Worm (Caenorhabditis elegans): ENCODE data around the gene R05H5.3.

The R05H5.3 gene

DNA sequence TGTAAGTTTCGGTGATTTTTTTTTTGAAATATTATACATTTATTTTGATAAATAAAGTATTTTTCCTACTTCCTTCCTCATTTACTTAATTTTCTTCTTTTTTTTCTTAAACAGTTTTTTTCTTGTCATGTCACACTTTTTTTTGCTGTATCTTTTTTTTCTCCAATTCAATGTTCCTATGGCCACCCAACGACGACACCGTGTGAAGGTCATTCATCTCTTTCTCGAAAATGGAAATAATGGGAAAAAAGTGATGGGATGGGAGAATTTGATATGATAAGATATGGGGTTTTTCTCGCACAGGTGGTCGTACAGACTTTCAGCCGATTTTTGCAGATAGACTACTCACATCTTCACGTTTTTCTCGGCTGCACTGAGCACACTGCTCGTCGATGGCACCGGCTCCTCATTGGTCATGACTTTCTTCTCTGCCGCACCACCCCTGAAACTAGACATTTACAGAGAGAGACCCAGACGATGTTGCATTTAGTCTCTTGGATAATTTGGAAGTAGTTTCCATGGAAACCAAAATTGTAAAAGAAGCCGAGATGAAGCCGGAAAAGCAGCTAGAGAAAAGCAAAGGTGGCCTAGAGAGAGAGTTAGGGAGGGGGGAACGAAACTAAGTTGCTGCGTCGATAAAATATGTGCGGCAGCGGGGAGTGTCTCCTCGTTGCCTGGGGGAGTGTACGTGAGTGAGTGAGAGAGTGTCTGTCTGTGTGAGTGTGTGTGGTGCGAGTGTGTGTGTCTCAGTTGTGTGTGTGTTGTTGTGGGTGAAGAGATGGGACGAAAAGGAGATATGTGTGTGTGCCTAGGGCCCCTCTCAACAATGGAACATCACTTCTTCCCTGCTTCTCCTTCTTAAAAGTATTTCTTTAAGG, 28.3 kb upstream of the R05H5.3 start, which contains the start of gene daf-19 (continued):
- no peak for TF ChIP-seq ets-5 (GFP tag; IDR thresholded peaks at IDR 0.05)
- no peak for TF ChIP-seq sup-37 (GFP tag; optimal IDR thresholded peaks at IDR 0.05)
- TF ChIP-seq ces-1 (GFP tag; optimal IDR thresholded peaks at IDR 0.05), result no peak
- TF ChIP-seq nhr-28 (tag; optimal IDR thresholded peaks at IDR 0.05), result no peak
- no peak for TF ChIP-seq mef-2 (tag; optimal IDR thresholded peaks at IDR 0.05)
- peak; percentile 76 for TF ChIP-seq lin-14 (GFP tag; optimal IDR thresholded peaks at IDR 0.05)
- TF ChIP-seq ceh-88 (GFP tag; IDR thresholded peaks at IDR 0.05), result no peak

DNA sequence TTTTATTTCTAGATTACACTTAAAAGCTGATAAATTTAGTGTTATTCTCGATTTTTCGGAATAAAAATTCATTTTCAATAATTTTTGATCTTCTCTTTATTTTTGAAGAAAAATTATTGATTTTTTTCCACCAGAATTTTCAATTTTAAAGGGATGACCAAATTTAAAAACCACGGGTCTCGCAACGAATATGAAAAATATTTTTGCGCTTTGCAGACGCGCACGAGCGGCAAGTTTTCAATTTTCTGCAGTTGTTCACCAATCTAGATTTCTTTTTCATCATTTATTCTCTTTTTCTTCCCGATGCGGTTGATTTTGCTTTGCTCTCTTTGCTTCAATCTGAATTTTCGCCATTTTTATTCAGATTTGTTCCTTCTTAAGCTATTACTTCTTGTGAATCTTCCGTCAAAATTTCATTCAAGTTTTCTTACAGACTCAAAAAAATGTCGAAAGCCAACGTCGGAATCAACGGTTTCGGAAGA, 26.5 kb upstream of the R05H5.3 start, which contains the start of gene gpd-4:
Gene gpd-4, plus strand, starts transcription at position 432 of the 482 bp plus-strand sequence.
- TF ChIP-seq efl-1 (optimal IDR thresholded peaks at IDR 0.05) (peak in 1 of 2 experiments; percentile 13), efl-1 (GFP tag; optimal IDR thresholded peaks at IDR 0.05 in 1 of 2) (no peak), skn-1 (tag; optimal IDR thresholded peaks at IDR 0.05) (no peak), tlp-1 (tag; optimal IDR thresholded peaks at IDR 0.05) (no peak)

DNA sequence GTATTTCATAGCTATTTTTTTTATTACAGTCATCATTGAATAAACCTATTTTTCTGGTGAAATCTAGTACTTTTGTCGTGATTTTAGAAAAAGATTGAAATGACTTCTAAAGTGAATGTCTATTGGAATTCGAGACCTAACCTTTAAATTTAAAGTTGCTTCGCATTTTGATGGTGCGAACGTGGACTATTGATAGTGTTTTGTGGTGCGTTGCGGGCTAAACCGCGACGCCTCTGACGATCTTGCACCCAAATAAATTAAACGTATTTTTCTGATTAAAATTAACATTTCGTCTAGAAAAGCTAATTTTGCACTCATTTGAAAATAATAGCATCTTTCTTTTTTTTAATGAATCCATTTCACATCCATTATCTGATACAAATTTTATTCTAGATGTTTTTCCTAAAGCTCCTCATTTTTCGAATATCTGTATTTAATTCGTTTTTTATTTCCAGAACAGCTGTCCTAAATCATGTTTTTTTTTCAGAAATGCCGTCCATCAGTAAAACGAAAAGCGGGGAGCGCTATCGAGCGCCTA, 24.9 kb upstream of the R05H5.3 start, which contains the start of gene wbp-11:
Gene wbp-11, plus strand, starts transcription at position 488 of the 538 bp plus-strand sequence.
- TF ChIP-seq blmp-1 (tag; optimal IDR thresholded peaks at IDR 0.05), result peak; percentile 33
- peak; percentile 22 for TF ChIP-seq snu-23 (GFP tag; optimal IDR thresholded peaks at IDR 0.05)
- peak in 1 of 2 experiments; percentile 70 for TF ChIP-seq lsy-2 (tag; optimal IDR thresholded peaks at IDR 0.05)
- TF ChIP-seq efl-1 (optimal IDR thresholded peaks at IDR 0.05), result peak; percentile 21 to 48
- TF ChIP-seq efl-1 (GFP tag; optimal IDR thresholded peaks at IDR 0.05 in 1 of 2), result peak; percentile 57 to 89
- TF ChIP-seq lin-14 (GFP tag; optimal IDR thresholded peaks at IDR 0.05), result peak; percentile 6
- peak in 1 of 3 experiments; percentile 8 for TF ChIP-seq ceh-82 (tag; optimal IDR thresholded peaks at IDR 0.05)
- no peak for TF ChIP-seq fkh-10 (GFP tag; optimal IDR thresholded peaks at IDR 0.05)
- no peak for TF ChIP-seq unc-130 (tag; optimal IDR thresholded peaks at IDR 0.05)
- TF ChIP-seq nhr-47 (tag; optimal IDR thresholded peaks at IDR 0.05), result no peak
- no peak for TF ChIP-seq mef-2 (tag; optimal IDR thresholded peaks at IDR 0.05)
- TF ChIP-seq lin-15B (tag; optimal IDR thresholded peaks at IDR 0.05), result peak; percentile 33
- TF ChIP-seq rnt-1 (tag; optimal IDR thresholded peaks at IDR 0.05), result peak; percentile 14
- peak; percentile 37 for TF ChIP-seq C16A3.4 (tag; optimal IDR thresholded peaks at IDR 0.05)
- TF ChIP-seq lin-35 (GFP tag; optimal IDR thresholded peaks at IDR 0.05), result peak; percentile 49 to 76
- peak in 1 of 6 experiments; percentile 14 for TF ChIP-seq elt-3 (tag; optimal IDR thresholded peaks at IDR 0.05)
- peak in 2 of 3 experiments; percentile 34 to 64 for TF ChIP-seq dpl-1 (GFP tag; optimal IDR thresholded peaks at IDR 0.05)

DNA sequence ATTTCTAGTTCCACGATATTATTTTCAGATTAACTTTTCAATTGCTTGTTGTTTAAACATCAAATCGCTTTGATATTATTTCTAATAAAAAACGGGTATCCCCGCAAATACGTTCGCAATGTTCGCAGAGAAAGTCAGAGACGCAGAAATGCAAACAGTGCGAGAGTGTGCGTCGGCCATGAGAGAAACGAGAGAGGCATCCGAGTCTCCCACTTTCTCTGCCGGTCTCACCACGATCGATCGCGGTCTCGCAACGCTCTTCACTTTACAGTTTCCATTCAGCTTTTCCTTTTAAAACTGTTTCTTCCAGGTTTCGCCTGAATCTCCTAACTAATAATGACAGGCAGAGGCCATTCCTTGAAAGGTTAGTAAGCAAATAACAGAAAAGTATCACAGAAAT, 23.1 kb upstream of the R05H5.3 start, which contains the start of gene F33H1.4:
Gene F33H1.4, plus strand, starts transcription at position 311 of the 400 bp plus-strand sequence.
- TF ChIP-seq mef-2 (tag; optimal IDR thresholded peaks at IDR 0.05) (no peak), sox-4 (tag; optimal IDR thresholded peaks at IDR 0.05) (no peak), alr-1 (tag; optimal IDR thresholded peaks at IDR 0.05; ENCODE audit: borderline replicate concordance) (no peak), nhr-85 (tag) (peak; percentile 64), hlh-17 (GFP tag; optimal IDR thresholded peaks at IDR 0.05; ENCODE audit: borderline replicate concordance) (no peak), ets-5 (GFP tag; IDR thresholded peaks at IDR 0.05) (no peak), dsc-1 (tag; optimal IDR thresholded peaks at IDR 0.05) (no peak), nhr-237 (tag; optimal IDR thresholded peaks at IDR 0.05) (no peak), unc-130 (tag; optimal IDR thresholded peaks at IDR 0.05) (no peak), ama-1 (optimal IDR thresholded peaks at IDR 0.05) (no peak), zag-1 (tag; optimal IDR thresholded peaks at IDR 0.05) (no peak), fkh-10 (GFP tag; optimal IDR thresholded peaks at IDR 0.05) (no peak), unc-62 (GFP tag; optimal IDR thresholded peaks at IDR 0.05) (no peak), Y116A8C.19 (tag; optimal IDR thresholded peaks at IDR 0.05; ENCODE audit: borderline replicate concordance) (no peak), nhr-12 (tag; optimal IDR thresholded peaks at IDR 0.05) (no peak), nhr-71 (tag; optimal IDR thresholded peaks at IDR 0.05) (peak; percentile 61), sup-37 (GFP tag; optimal IDR thresholded peaks at IDR 0.05) (no peak), ztf-4 (tag; optimal IDR thresholded peaks at IDR 0.05) (no peak), swsn-7 (tag; optimal IDR thresholded peaks at IDR 0.05) (peak; percentile 35), elt-3 (tag; optimal IDR thresholded peaks at IDR 0.05) (peak in 1 of 6 experiments; percentile 22), ceh-90 (tag; optimal IDR thresholded peaks at IDR 0.05) (no peak), mep-1 (tag; optimal IDR thresholded peaks at IDR 0.05) (peak; percentile 70), irx-1 (tag; optimal IDR thresholded peaks at IDR 0.05) (no peak), C04F5.9 (tag; optimal IDR thresholded peaks at IDR 0.05) (no peak), aly-2 (tag; optimal IDR thresholded peaks at IDR 0.05) (peak; percentile 6), skn-1 (tag; optimal IDR thresholded peaks at IDR 0.05) (peak; percentile 3), mdl-1 (tag; optimal IDR thresholded peaks at IDR 0.05) (peak in 1 of 2 experiments; percentile 19), nhr-47 (tag; optimal IDR thresholded peaks at IDR 0.05) (peak; percentile 61)

All from whole organism, L1 larva.